Fruit fly (Drosophila melanogaster) Kc167 (cell line): ENCODE measurements around the gene CG18542.
"Not testable (repeated sequence)": the region's sequence is repeated elsewhere in the genome, so short reads cannot be mapped to it uniquely, and the experiment has no call there.

Experiments used
- Myc ChIP-seq: fragments of >200 bp; optimal IDR thresholded peaks from 2 replicates; lab custom pipeline; 2017; ENCODE audit warnings: missing external identifiers
- Sin3A ChIP-seq: fragments of >200 bp; optimal IDR thresholded peaks from 2 replicates; lab custom pipeline; 2018; ENCODE audit warnings: missing external identifiers
- h ChIP-seq: fragments of >200 bp; optimal IDR thresholded peaks from 3 replicates; lab custom pipeline; 2018; ENCODE audit warnings: missing external identifiers
- insv ChIP-seq: fragments of >200 bp; optimal IDR thresholded peaks from 3 replicates; lab custom pipeline; 2018; ENCODE audit warnings: missing external identifiers
- psq ChIP-seq: fragments of >200 bp; optimal IDR thresholded peaks from 2 replicates; lab custom pipeline; 2017; ENCODE audit warnings: missing external identifiers
- ttk ChIP-seq: sonication (Bioruptor generic); optimal IDR thresholded peaks from 2 replicates; lab custom pipeline; 2017; ENCODE audit warnings: missing external identifiers

The CG18542 gene

DNA sequence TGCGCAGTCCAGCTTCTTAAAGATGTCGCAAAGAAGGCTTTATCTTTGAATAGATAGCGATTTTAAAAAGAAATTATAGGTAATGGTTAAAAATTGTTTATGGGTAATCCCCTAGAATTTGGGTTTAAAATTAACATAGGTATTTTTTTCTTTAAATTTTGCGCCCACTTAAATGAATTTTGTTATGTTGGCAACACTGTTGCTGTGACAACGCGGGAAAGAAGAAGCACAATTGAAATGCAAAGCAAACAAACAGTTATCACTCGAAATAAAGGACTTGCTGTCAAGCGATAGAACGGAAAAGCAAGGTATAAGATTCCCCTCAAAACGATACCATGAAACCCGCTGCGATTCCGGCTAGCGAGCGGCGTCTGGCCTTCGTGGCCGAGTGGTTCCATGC is 5.8 kb upstream of the CG18542 start, which contains the start of gene nmdyn-D7:
nmdyn-D7 (plus strand) TSS at position 194 of the 400 bp plus-strand sequence.
- TF ChIP-seq insv (lab: Kevin White, UChicago) (no peak), ttk (lab: Kevin White, UChicago) (no peak), Myc (no peak), Sin3A (lab: Kevin White, UChicago) (no peak), h (lab: Kevin White, UChicago) (no peak), psq (lab: Kevin White, UChicago) (no peak)

DNA sequence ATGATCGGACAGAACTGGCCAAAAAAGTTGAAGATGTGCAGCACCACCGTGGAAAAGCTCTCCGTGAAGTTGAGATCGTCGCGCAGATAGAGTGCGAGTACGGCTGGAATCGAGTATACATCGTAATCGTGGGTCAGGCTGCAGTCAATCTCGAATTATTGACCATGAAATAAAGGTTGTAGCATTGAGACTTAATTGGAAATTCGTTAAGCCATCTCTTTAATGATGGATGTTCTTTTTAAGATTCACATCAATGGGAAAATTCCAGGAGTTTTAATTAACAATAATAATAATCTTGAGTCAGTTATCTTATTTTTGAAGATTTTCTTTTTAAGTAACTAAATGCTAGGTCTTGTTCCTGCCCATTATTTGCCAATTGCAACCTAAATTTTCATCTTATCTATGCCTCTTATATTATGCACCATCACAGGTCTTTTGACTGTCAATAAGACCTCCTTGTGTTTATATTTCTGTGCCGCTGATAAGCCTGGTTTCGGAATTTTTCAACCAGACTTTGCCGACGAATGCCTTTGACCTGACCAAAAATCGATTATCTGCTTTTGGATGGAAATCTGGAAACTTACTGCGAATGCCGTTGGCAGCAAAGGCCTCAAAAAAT is 2.4 kb upstream of the CG18542 start:
- TF ChIP-seq Sin3A (lab: Kevin White, UChicago) (no peak), psq (lab: Kevin White, UChicago) (no peak), insv (lab: Kevin White, UChicago) (no peak), ttk (lab: Kevin White, UChicago) (no peak), h (lab: Kevin White, UChicago) (no peak), Myc (no peak)

DNA sequence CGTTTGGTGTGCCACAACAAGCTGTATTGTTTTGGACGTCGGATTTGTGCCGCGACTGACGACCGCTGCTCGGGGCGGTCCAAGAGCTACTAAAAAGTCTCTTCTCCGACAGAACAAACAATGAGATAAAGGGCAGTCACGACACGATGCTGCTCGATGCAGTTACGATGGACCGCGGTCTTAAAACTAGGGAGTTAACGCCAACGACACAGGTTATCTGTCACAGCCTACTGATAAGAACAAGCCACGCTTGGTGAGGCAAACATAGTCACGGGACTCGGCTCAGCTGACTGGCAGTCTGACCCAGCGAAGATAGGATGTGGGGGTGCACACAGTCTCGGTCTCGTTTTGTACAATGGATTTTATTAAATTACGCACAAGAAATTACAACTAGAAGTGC is 1.4 kb upstream of the CG18542 start, which contains the start of gene CG9444:
CG9444 (minus strand) TSS at position 140 of the 400 bp plus-strand sequence.
- TF ChIP-seq h (lab: Kevin White, UChicago) (no peak), Sin3A (lab: Kevin White, UChicago) (no peak), Myc (no peak), psq (lab: Kevin White, UChicago) (no peak), ttk (lab: Kevin White, UChicago) (no peak), insv (lab: Kevin White, UChicago) (no peak)

DNA sequence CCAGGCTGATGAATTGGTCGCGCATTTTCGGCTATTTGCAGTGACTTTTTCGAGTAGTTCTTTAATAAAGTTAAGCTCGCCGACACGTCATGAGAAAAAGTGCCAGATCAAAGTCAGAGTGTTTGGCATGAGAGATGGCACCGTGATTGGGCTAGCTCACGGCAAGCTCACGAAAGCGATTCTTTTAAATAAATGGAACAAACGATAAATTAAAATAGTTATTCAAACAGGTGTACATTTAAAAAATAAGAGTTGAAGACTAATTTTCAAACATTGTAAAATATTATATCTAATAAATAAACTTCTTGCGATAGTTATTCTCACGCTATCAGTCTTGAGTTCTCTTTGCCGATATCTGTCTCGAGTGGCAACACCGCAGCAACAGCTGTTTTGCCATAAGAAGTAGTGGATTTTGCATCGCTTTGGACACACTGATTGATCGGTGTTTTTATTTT is 7.1 kb downstream of the CG18542 start, which contains the start of the genes Unc-115b, p24-2 and CG32939:
Unc-115b (minus strand) TSS at position 101 of the 455 bp plus-strand sequence.
p24-2 (minus strand) TSS at position 120 of the 455 bp plus-strand sequence.
CG32939 (plus strand) TSS at position 405 of the 455 bp plus-strand sequence.
- TF ChIP-seq Sin3A (lab: Kevin White, UChicago); Myc; psq (lab: Kevin White, UChicago): not testable (repeated sequence)

DNA sequence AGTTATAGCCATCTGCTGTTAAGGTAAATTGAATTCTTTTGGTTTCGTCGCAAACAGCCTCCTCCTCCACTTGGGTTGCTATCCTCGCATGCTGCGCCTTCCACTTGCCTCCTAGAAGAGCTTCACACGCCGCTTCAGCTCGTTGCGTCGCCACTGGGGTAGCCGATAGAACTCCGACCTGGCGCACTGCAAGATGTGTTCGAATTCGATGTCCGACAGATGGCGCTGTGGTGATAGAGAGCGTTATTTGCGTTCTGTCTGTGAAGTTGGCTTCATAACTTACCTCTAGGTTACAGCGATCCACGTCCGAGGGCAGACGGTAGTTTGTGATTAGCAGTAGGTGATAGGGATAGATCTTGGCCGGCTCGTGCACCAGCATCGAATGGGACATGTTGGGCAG is 9.4 kb downstream of the CG18542 start:
- TF ChIP-seq h (lab: Kevin White, UChicago): no peak
- no peak for TF ChIP-seq psq (lab: Kevin White, UChicago)
- no peak for TF ChIP-seq ttk (lab: Kevin White, UChicago)
- no peak for TF ChIP-seq Sin3A (lab: Kevin White, UChicago)
- TF ChIP-seq Myc: no peak
- no peak for TF ChIP-seq insv (lab: Kevin White, UChicago)

DNA sequence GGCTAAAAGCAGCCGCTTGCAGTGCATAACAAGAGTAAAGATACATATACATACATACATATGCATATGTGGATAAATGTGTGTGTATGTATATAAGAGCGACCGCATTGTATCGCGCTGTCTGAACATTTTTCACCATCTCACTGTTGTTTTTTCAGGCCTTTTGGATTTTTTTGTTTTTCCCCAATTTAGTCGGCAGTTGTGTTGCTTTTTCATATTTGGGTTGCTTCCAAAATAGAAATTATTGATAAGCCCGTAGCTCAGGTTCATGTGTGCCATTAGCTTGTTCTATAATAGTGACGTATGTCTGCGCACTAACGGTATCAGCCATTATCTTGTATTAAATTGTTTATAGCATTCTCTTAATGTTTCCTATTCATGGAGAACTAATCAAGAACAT is 15.0 kb downstream of the CG18542 start:
- TF ChIP-seq Myc (no peak), Sin3A (lab: Kevin White, UChicago) (no peak), ttk (lab: Kevin White, UChicago) (no peak), psq (lab: Kevin White, UChicago) (no peak), h (lab: Kevin White, UChicago) (no peak), insv (lab: Kevin White, UChicago) (no peak)

DNA sequence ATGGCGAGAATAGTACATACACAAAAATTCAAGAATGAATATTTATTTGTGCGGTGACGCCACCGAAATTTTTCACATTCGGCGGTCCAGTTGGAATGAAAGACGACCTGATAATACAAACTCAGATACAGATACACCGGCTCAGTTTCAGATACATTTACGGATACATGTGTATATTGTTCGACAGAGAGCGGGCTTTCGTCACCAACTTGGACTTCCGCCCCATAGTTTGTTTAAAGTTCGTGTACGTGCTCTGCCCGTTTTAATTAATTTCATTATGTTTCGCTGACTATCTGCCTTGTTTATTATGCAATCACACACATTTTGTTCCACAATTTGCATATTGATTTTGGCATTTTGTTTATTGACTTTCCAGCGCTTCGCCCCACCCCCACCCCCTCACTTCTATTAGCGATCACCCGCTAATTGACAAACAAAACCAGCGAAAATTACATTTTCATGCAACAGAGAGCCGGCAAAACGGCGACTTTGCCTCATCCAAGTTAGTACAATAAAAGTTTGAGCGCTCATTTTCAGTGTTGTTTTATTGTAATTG is 15.7 kb downstream of the CG18542 start:
- no peak for TF ChIP-seq insv (lab: Kevin White, UChicago)
- no peak for TF ChIP-seq Myc
- no peak for TF ChIP-seq ttk (lab: Kevin White, UChicago)
- no peak for TF ChIP-seq h (lab: Kevin White, UChicago)
- TF ChIP-seq psq (lab: Kevin White, UChicago): no peak
- no peak for TF ChIP-seq Sin3A (lab: Kevin White, UChicago)

DNA sequence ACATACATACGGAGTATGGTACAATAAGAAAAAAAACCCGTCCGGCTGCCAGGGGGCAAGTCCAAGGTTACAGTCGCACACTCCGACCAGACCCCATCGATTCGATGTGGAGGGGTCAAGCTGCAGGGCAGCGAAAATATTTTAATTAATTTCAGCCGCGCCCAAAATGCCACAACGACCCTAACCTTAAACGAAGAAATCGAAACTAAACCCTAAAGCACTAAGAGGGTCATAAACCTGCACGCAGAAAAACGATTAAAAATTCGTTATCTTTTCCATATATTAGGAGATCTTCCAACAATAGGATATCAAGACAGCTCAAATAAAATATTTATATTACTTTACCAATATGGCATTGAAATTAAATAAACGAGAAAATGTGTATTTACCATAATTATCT is 16.3 kb downstream of the CG18542 start:
- no peak for TF ChIP-seq psq (lab: Kevin White, UChicago)
- TF ChIP-seq h (lab: Kevin White, UChicago): no peak
- TF ChIP-seq Myc: no peak
- no peak for TF ChIP-seq Sin3A (lab: Kevin White, UChicago)
- TF ChIP-seq ttk (lab: Kevin White, UChicago): no peak
- TF ChIP-seq insv (lab: Kevin White, UChicago): no peak

DNA sequence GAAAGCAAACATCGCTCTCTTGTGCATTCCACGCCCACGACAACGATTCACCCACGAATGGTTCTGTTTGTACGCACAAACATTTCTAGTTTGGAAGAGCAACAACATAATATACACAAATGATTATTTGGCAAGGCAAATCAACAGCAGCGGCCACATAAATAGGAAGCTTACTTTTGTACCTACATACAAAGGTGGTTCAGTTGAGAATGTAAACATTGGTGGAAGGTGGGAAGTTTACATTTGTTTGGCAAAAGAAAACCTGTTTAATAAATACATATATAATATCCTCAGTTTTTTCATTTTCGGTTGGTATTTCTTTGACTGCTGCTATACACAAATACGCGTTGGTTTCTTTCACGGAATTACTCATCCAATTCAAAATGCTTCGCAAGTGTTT is 17.0 kb downstream of the CG18542 start:
- TF ChIP-seq h (lab: Kevin White, UChicago): no peak

DNA sequence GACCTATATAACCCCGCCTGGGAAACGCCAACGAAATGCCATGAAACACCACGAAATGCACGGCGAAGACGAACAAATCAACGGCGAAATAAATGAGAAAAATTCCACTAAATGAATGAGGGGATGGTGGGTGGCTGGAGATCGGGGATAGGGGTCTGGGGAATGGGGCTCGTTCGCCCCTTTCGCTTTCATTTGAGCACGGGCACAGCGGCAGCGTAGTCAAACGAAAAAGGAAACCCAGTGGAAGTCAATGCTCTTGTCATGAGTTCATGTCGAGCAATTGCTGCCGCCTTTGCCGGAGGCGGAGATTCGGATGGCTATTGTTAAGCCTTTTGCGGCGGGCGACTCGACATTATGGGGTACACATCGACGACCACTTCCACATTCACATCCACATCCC is 17.7 kb downstream of the CG18542 start:
- no peak for TF ChIP-seq insv (lab: Kevin White, UChicago)
- TF ChIP-seq ttk (lab: Kevin White, UChicago): no peak
- no peak for TF ChIP-seq Sin3A (lab: Kevin White, UChicago)
- no peak for TF ChIP-seq h (lab: Kevin White, UChicago)
- no peak for TF ChIP-seq Myc
- TF ChIP-seq psq (lab: Kevin White, UChicago): no peak

DNA sequence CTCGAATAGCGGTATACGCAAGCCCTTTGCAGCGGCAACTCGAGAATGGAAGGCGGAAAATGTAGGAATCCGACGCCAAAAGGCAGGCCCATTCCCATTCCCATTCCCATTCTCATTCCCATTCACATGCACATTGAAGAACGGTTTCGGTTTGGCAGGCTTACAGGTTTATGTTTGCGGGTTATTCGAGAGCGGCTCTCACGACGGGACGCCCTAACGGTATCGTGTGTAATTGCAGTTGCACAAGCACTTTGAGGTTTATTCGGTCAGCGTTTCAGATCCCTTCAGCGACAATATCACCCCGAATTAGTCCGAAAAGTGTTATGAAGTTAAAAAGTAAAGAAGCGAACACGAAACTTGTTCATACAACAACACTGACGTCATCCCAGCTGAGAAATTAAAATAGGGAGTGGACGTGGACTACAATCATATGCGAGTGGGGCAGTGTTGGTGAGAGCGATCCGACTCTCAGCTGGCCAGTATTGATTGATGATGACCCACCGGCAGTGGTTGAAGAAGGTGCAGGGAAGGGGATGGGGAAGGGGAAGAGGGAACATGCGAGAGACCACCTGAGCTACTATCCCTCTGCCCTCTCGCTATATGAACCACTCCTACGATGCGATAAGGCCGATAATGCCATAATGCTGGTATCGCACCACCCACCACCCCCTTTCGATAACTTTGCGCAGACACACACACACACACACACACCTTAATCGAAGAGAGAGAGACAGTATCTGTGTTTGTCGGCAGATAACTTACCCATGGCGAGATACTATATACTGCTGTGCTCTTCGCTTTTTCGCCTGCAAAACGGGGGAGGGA is 18.8 kb downstream of the CG18542 start:
- TF ChIP-seq insv (lab: Kevin White, UChicago): no peak
- TF ChIP-seq Sin3A (lab: Kevin White, UChicago): no peak
- TF ChIP-seq h (lab: Kevin White, UChicago): no peak
- TF ChIP-seq ttk (lab: Kevin White, UChicago): no peak
- no peak for TF ChIP-seq psq (lab: Kevin White, UChicago)
- no peak for TF ChIP-seq Myc
